Fruit fly (Drosophila melanogaster): ENCODE data around the gene Jon74E.

The Jon74E gene

dm6 chr3L:17596897-17597296, 48.0 kb upstream of the Jon74E start (continued):
- TF ChIP-seq CG6791 (GFP tag; IDR thresholded peaks at IDR 0.05; ENCODE audit: partially characterized antibody) (peak; percentile 55), cwo (GFP tag; optimal IDR thresholded peaks at IDR 0.05) (no peak), tio (GFP tag; optimal IDR thresholded peaks at IDR 0.05) (no peak), CG14710 (tag; optimal IDR thresholded peaks at IDR 0.05) (peak; percentile 55), CG15601 (tag; optimal IDR thresholded peaks at IDR 0.05) (peak; percentile 59), CG3726 (GFP tag; IDR thresholded peaks at IDR 0.05) (no peak), slou (GFP tag; optimal IDR thresholded peaks at IDR 0.05) (peak; percentile 2), ken (GFP tag; IDR thresholded peaks at IDR 0.05) (peak; percentile 7; the same call in 1 of the 3 replicates), HmgZ (tag; optimal IDR thresholded peaks at IDR 0.05) (peak; percentile 86), CHES-1-like (GFP tag; optimal IDR thresholded peaks at IDR 0.05) (no peak), Hsf (GFP tag; optimal IDR thresholded peaks at IDR 0.05) (peak; percentile 20), prd (optimal IDR thresholded peaks at IDR 0.05) (peak in 1 of 2 experiments; percentile 34), prd (GFP tag; IDR thresholded peaks at IDR 0.05) (no peak), CkIIα-i1 (GFP tag; IDR thresholded peaks at IDR 0.05) (no peak), Xrp1 (GFP tag; IDR thresholded peaks at IDR 0.05) (no peak), pb (GFP tag; optimal IDR thresholded peaks at IDR 0.05) (no peak), CG11398 (GFP tag; optimal IDR thresholded peaks at IDR 0.05) (no peak), CG32532 (GFP tag; IDR thresholded peaks at IDR 0.05) (0 out of 2 replicates have a peak, but pooled peaks have one; percentile 13), trem (tag; optimal IDR thresholded peaks at IDR 0.05) (peak; percentile 82), CG17361 (GFP tag; IDR thresholded peaks at IDR 0.05) (peak; percentile 36; the same call in 1 of the 3 replicates), bbx (GFP tag; IDR thresholded peaks at IDR 0.05; ENCODE audit: partially characterized antibody) (peak; percentile 61; the same call in 1 of the 2 replicates), Xbp1 (GFP tag; optimal IDR thresholded peaks at IDR 0.05) (peak; percentile 36), sens (GFP tag) (peak; percentile 61), Myb (GFP tag; optimal IDR thresholded peaks at IDR 0.05) (peak; percentile 63), scrt (GFP tag; optimal IDR thresholded peaks at IDR 0.05) (no peak), B-H2 (GFP tag; optimal IDR thresholded peaks at IDR 0.05) (peak; percentile 60), CG10147 (GFP tag; optimal IDR thresholded peaks at IDR 0.05) (peak; percentile 56), Dbx (GFP tag; IDR thresholded peaks at IDR 0.05) (peak; percentile 62), CoRest (tag; optimal IDR thresholded peaks at IDR 0.05) (peak; percentile 23), Eip74EF (GFP tag; optimal IDR thresholded peaks at IDR 0.05) (peak in 1 of 2 experiments; percentile 30), CG18011 (GFP tag; optimal IDR thresholded peaks at IDR 0.05) (no peak), CG17912 (GFP tag; optimal IDR thresholded peaks at IDR 0.05) (no peak), CG4282 (GFP tag; optimal IDR thresholded peaks at IDR 0.05) (peak; percentile 24), CG33213 (GFP tag; optimal IDR thresholded peaks at IDR 0.05) (peak; percentile 56), trh (GFP tag; optimal IDR thresholded peaks at IDR 0.05) (no peak), gro (GFP tag; optimal IDR thresholded peaks at IDR 0.05) (peak; percentile 77), ems (GFP tag; optimal IDR thresholded peaks at IDR 0.05) (no peak)

DNA sequence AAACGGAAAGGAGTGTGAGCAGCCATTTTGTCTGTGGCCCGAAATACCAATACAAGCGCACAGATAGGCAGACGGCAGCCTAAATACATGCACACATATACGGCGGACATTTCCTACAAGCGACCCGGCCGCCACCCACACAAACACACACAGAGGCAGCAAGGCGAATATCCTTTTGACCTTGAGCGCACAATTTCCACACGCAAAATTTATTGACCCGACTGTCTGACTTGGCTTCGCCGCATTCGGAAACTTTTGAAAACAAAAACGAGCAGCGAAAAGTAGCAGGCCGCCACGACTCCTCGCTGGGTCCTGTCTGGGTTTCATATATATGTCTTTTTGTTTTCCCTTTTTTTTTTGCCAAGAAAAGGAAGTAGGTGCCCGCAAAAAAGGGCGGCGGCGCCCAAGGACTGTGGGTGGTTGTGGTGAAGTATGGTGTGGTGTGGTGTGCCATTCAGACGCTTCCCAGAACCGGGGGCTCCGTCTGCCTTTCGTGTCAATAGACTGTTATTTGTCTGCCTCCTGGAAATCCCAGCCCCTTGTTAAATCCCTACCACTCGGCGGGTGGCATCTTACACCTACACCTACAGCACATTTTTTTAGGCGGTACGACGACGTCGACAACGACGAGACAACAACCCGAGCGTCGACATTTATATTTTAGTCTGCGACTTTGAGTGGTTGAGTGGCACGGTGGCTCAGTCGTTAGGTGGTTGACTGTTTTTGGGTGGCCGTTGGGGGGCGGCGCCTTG, 47.1 kb upstream of the Jon74E start:
- no peak for TF ChIP-seq D (optimal IDR thresholded peaks at IDR 0.05)
- TF ChIP-seq D (GFP tag; optimal IDR thresholded peaks at IDR 0.05) = no peak
- TF ChIP-seq bcd (GFP tag; optimal IDR thresholded peaks at IDR 0.05) = no peak
- peak; percentile 35 for TF ChIP-seq CG13894 (tag; optimal IDR thresholded peaks at IDR 0.05)
- no peak for TF ChIP-seq ham (GFP tag; IDR thresholded peaks at IDR 0.05)
- no peak for TF ChIP-seq CG1832 (GFP tag; optimal IDR thresholded peaks at IDR 0.05)
- TF ChIP-seq Med (GFP tag) = peak; percentile 86
- TF ChIP-seq CG11696 (GFP tag; IDR thresholded peaks at IDR 0.05) = no peak
- TF ChIP-seq abd-A (tag; optimal IDR thresholded peaks at IDR 0.05) = peak; percentile 78
- TF ChIP-seq onecut (GFP tag; IDR thresholded peaks at IDR 0.05) = peak; percentile 14; the same call in 1 of the 2 replicates
- TF ChIP-seq Deaf1 (tag; optimal IDR thresholded peaks at IDR 0.05) = peak; percentile 38
- no peak for TF ChIP-seq gem (tag; optimal IDR thresholded peaks at IDR 0.05)
- TF ChIP-seq CG43689 (GFP tag; IDR thresholded peaks at IDR 0.05) = no peak
- TF ChIP-seq cg (GFP tag; optimal IDR thresholded peaks at IDR 0.05) = peak; percentile 33
- peak; percentile 21 for TF ChIP-seq CG10543 (GFP tag; optimal IDR thresholded peaks at IDR 0.05)
